Worm (Caenorhabditis elegans): Measurements from ENCODE around the gene hal-3.

hal-3 gene

ce11 chrII:9591071-9591470, 25.9 kb downstream of the hal-3 start, which contains the start of the genes E02H1.1 and tag-124 (continued):
- TF ChIP-seq cey-2 (tag; optimal IDR thresholded peaks at IDR 0.05; ENCODE audit: borderline replicate concordance, insufficient read depth) (no peak), dmd-9 (GFP tag; IDR thresholded peaks at IDR 0.05) (peak; percentile 93), spr-1 (tag; optimal IDR thresholded peaks at IDR 0.05) (no peak), daf-16 (GFP tag; optimal IDR thresholded peaks at IDR 0.05) (peak in 1 of 2 experiments; percentile 11), daf-16 (tag; optimal IDR thresholded peaks at IDR 0.05) (peak; percentile 23), nhr-102 (tag; optimal IDR thresholded peaks at IDR 0.05) (peak; percentile 48), hmg-1.1 (GFP tag; IDR thresholded peaks at IDR 0.05) (peak; percentile 62), egl-43 (GFP tag; IDR thresholded peaks at IDR 0.05) (no peak), ama-1 (optimal IDR thresholded peaks at IDR 0.05) (no peak), lir-3 (tag; optimal IDR thresholded peaks at IDR 0.05) (no peak), fkh-10 (GFP tag; optimal IDR thresholded peaks at IDR 0.05) (no peak), unc-62 (GFP tag; optimal IDR thresholded peaks at IDR 0.05 in 1 of 2) (no peak), unc-62 (tag; optimal IDR thresholded peaks at IDR 0.05) (no peak), zfp-2 (tag; optimal IDR thresholded peaks at IDR 0.05) (no peak), T20F7.1 (GFP tag; optimal IDR thresholded peaks at IDR 0.05) (peak; percentile 82), F37D6.2 (tag; optimal IDR thresholded peaks at IDR 0.05) (no peak), F10B5.3 (tag; optimal IDR thresholded peaks at IDR 0.05) (no peak), arid-1 (GFP tag; conservative IDR thresholded peaks at IDR 0.05) (no peak), zag-1 (tag; optimal IDR thresholded peaks at IDR 0.05) (no peak), ceh-44 (GFP tag; IDR thresholded peaks at IDR 0.05) (no peak), aly-2 (tag; optimal IDR thresholded peaks at IDR 0.05) (no peak), Y5F2A.4 (GFP tag; optimal IDR thresholded peaks at IDR 0.05) (no peak), skn-1 (tag; optimal IDR thresholded peaks at IDR 0.05) (no peak), nhr-11 (tag; optimal IDR thresholded peaks at IDR 0.05) (peak; percentile 87), ztf-7 (tag; optimal IDR thresholded peaks at IDR 0.05) (no peak), nhr-25 (tag; optimal IDR thresholded peaks at IDR 0.05; ENCODE audit: borderline replicate concordance, insufficient read depth) (no peak), nhr-41 (GFP tag; IDR thresholded peaks at IDR 0.05) (no peak), hlh-11 (tag; optimal IDR thresholded peaks at IDR 0.05) (peak; percentile 33), nhr-6 (tag; optimal IDR thresholded peaks at IDR 0.05) (peak; percentile 19), R02D3.7 (tag; optimal IDR thresholded peaks at IDR 0.05) (no peak), daf-8 (GFP tag; IDR thresholded peaks at IDR 0.05) (no peak), madf-9 (GFP tag; conservative IDR thresholded peaks at IDR 0.05) (peak; percentile 66), lim-7 (GFP tag; IDR thresholded peaks at IDR 0.05) (no peak), zip-2 (tag; optimal IDR thresholded peaks at IDR 0.05) (peak; percentile 78), lin-15B (tag; optimal IDR thresholded peaks at IDR 0.05) (no peak), jun-1 (tag; optimal IDR thresholded peaks at IDR 0.05) (no peak), ceh-82 (tag; optimal IDR thresholded peaks at IDR 0.05) (no peak), dve-1 (tag; optimal IDR thresholded peaks at IDR 0.05; ENCODE audit: insufficient read depth) (peak; percentile 66), ZK546.5 (tag; optimal IDR thresholded peaks at IDR 0.05) (no peak), saeg-2 (GFP tag; IDR thresholded peaks at IDR 0.05) (no peak), dmd-6 (GFP tag; IDR thresholded peaks at IDR 0.05) (peak; percentile 73), gei-8 (GFP tag; optimal IDR thresholded peaks at IDR 0.05) (no peak)

ce11 chrII:9589667-9590066, 27.3 kb downstream of the hal-3 start, which contains the start of gene eral-1:
TSS of gene eral-1 (minus strand) at chrII:9589767.
- TF ChIP-seq zfp-3 (GFP tag; conservative IDR thresholded peaks at IDR 0.05), result no peak
- TF ChIP-seq saeg-2 (GFP tag; IDR thresholded peaks at IDR 0.05), result no peak
- no peak for TF ChIP-seq egl-43 (GFP tag; IDR thresholded peaks at IDR 0.05)

Measured in whole organism, L4 larva.